Worm (Caenorhabditis elegans) whole organism, L1 larva: ENCODE data around the gene clec-167.

Experiments used
- C04F5.9 ChIP-seq: sonication (generic microtip); optimal IDR thresholded peaks from 2 replicates; lab custom pipeline; 2016; ENCODE audit warnings: missing genetic modification characterization, missing compliant biosample characterization
- alr-1 ChIP-seq: fragments of 200-800 bp; sonication (Bioruptor generic); optimal IDR thresholded peaks from 2 replicates; lab custom pipeline; 2018; ENCODE audit warnings: borderline replicate concordance, mild to moderate bottlenecking, missing genetic modification characterization, missing compliant biosample characterization
- blmp-1 ChIP-seq: fragments of 150-350 bp; optimal IDR thresholded peaks from 2 replicates; lab custom pipeline; 2014; ENCODE audit warnings: missing biosample characterization, missing genetic modification characterization
- elt-3 ChIP-seq, 6 experiments: fragments of 150-350 bp in 1 of 6; sonication (generic microtip); optimal IDR thresholded peaks; 2 replicates each; lab custom pipeline; 2017 to 2018; ENCODE audit warnings: missing biosample characterization in 6 of 6, missing genetic modification characterization in 6 of 6, inconsistent platforms in 1 of 6
- lsy-2 ChIP-seq, 2 experiments: fragments of 150-350 bp; optimal IDR thresholded peaks; 2 replicates each; lab custom pipeline; 2014; ENCODE audit warnings: missing biosample characterization in 2 of 2, missing genetic modification characterization in 2 of 2
- nhr-28 ChIP-seq: fragments of 150-350 bp; optimal IDR thresholded peaks from 2 replicates; lab custom pipeline; 2014; ENCODE audit warnings: missing biosample characterization, missing genetic modification characterization
- unc-130 ChIP-seq: fragments of 150-350 bp; optimal IDR thresholded peaks from 2 replicates; lab custom pipeline; 2017; ENCODE audit warnings: missing biosample characterization, missing genetic modification characterization, inconsistent platforms
- unc-62 ChIP-seq: fragments of 150-350 bp; optimal IDR thresholded peaks from 2 replicates; lab custom pipeline; 2014; ENCODE audit warnings: missing biosample characterization, missing genetic modification reagents, missing genetic modification characterization

ce11 chrIV:1298984-1299383 lies 43.5 kb upstream of the clec-167 start:
- TF ChIP-seq blmp-1 (tag; lab: Kevin White, UChicago) (no peak), C04F5.9 (tag; lab: Kevin White, UChicago) (no peak), lsy-2 (tag; optimal IDR thresholded peaks at IDR 0.05; lab: Kevin White, UChicago) (no peak), elt-3 (tag; optimal IDR thresholded peaks at IDR 0.05; lab: Kevin White, UChicago) (no peak), alr-1 (tag; lab: Kevin White, UChicago) (no peak), nhr-28 (tag; lab: Kevin White, UChicago) (no peak), unc-62 (GFP tag; lab: Kevin White, UChicago) (no peak), unc-130 (tag; lab: Kevin White, UChicago) (no peak)
